Worm (Caenorhabditis elegans) whole organism, early embryonic: ENCODE measurements around the gene ZC250.5.

Experiments
- B0310.2 ChIP-seq: sonication (generic microtip); optimal IDR thresholded peaks from 2 replicates; lab custom pipeline; 2016; ENCODE audit warnings: mild to moderate bottlenecking, missing genetic modification characterization, missing compliant biosample characterization
- F13C5.2 ChIP-seq: sonication (generic microtip); optimal IDR thresholded peaks from 2 replicates; lab custom pipeline; 2017; ENCODE audit warnings: mild to moderate bottlenecking, missing genetic modification characterization, inconsistent platforms, missing compliant biosample characterization
- aly-1 ChIP-seq: sonication (generic microtip); optimal IDR thresholded peaks from 2 replicates; lab custom pipeline; 2016; ENCODE audit warnings: missing genetic modification characterization, missing compliant biosample characterization
- ama-1 ChIP-seq: fragments of 150-350 bp; optimal IDR thresholded peaks from 2 replicates; lab custom pipeline; 2014
- ceh-13 ChIP-seq: fragments of 200-800 bp; sonication (Bioruptor generic); optimal IDR thresholded peaks from 2 replicates; lab custom pipeline; 2018; ENCODE audit warnings: mild to moderate bottlenecking, missing genetic modification characterization, missing compliant biosample characterization
- ceh-36 ChIP-seq: sonication (generic microtip); optimal IDR thresholded peaks from 2 replicates; lab custom pipeline; 2016; ENCODE audit warnings: missing genetic modification characterization, inconsistent platforms, missing compliant biosample characterization
- flt-1 ChIP-seq: fragments of 200-800 bp; sonication (Bioruptor generic); IDR thresholded peaks from 2 replicates; pipeline ENCODE4 v1.3.6; 2022; ENCODE audit warnings: missing genetic modification characterization, missing compliant biosample characterization
- hmbx-1 ChIP-seq: sonication (generic microtip); optimal IDR thresholded peaks from 2 replicates; lab custom pipeline; 2016; ENCODE audit warnings: mild to moderate bottlenecking, missing genetic modification characterization, missing compliant biosample characterization
- hnd-1 ChIP-seq: sonication (generic microtip); optimal IDR thresholded peaks from 2 replicates; lab custom pipeline; 2016; ENCODE audit warnings: missing genetic modification characterization, missing compliant biosample characterization
- sea-1 ChIP-seq: fragments of 200-800 bp; sonication (Bioruptor generic); conservative IDR thresholded peaks from 2 replicates; pipeline ENCODE4 v1.3.6; 2022; ENCODE audit warnings: missing genetic modification characterization, missing compliant biosample characterization
- tbx-11 ChIP-seq: fragments of 200-800 bp; sonication (Bioruptor generic); IDR thresholded peaks from 2 replicates; pipeline ENCODE4 v1.3.6; 2022; ENCODE audit warnings: missing genetic modification characterization, missing compliant biosample characterization

DNA sequence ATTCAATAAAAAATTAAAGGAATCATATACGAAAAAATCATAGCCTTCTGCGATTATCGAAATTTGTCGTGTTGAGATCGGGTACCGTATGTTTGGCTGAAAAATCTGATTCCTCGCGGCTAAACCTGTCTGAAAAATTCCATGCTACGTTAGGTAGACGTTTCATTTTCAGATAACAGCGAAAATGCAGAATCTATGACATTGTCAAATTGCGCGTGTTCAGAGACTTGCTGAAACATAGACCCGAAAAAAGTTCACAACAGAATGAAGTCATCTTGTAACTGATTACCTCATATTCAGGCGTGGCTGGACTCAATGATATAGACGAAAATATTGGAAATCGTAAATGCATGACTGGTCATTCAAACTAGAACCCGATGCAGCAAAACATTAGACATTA is 28.0 kb downstream of the ZC250.5 start, which contains the start of gene srh-76:
- TF ChIP-seq ama-1 (no peak), flt-1 (GFP tag; lab: Robert Waterston, UW) (no peak), ceh-36 (no peak), B0310.2 (tag; lab: Kevin White, UChicago) (no peak), hnd-1 (no peak), F13C5.2 (no peak), sea-1 (no peak), hmbx-1 (tag; lab: Kevin White, UChicago) (no peak), ceh-13 (GFP tag; lab: Kevin White, UChicago) (no peak), tbx-11 (GFP tag; lab: Robert Waterston, UW) (no peak), aly-1 (tag; lab: Kevin White, UChicago) (no peak)
